Fruit fly (Drosophila melanogaster) whole organism, embryonic: Measurements from ENCODE around the gene CG46523.

Source experiments
- Aef1 ChIP-seq: fragments of 200-800 bp; sonication (Bioruptor generic); IDR thresholded peaks from 3 replicates; pipeline ENCODE4 v1.3.6; 2022; ENCODE audit warnings: missing biosample characterization, missing genetic modification characterization
- Awh ChIP-seq: fragments of 200-800 bp; sonication (Bioruptor generic); IDR thresholded peaks from 2 replicates; pipeline ENCODE4, ENCODE4 v1.3.6; 2022; ENCODE audit warnings: missing biosample characterization, missing genetic modification characterization
- CG10267 ChIP-seq: fragments of 200-800 bp; sonication (Bioruptor generic); optimal IDR thresholded peaks from 2 replicates; lab custom pipeline; 2018; ENCODE audit warnings: missing biosample characterization, mild to moderate bottlenecking, missing genetic modification characterization, moderate library complexity
- CG10543 ChIP-seq: fragments of 200-800 bp; sonication (Bioruptor generic); optimal IDR thresholded peaks from 3 replicates; lab custom pipeline; 2017; ENCODE audit warnings: missing biosample characterization, mild to moderate bottlenecking, missing genetic modification characterization, moderate library complexity
- CG10565 ChIP-seq: fragments of 200-800 bp; sonication (Bioruptor generic); optimal IDR thresholded peaks from 3 replicates; lab custom pipeline; 2016; ENCODE audit warnings: missing biosample characterization, mild to moderate bottlenecking, missing genetic modification characterization
- CG10654 ChIP-seq: fragments of 200-800 bp; sonication (Bioruptor generic); optimal IDR thresholded peaks from 2 replicates; lab custom pipeline; 2016; ENCODE audit warnings: missing biosample characterization, missing genetic modification characterization
- CG11456 ChIP-seq: fragments of 200-800 bp; sonication (Bioruptor generic); IDR thresholded peaks from 3 replicates; pipeline ENCODE4 v1.3.6; 2022; ENCODE audit warnings: missing biosample characterization, missing genetic modification characterization
- CG1233 ChIP-seq: fragments of 200-800 bp; sonication (Bioruptor generic); optimal IDR thresholded peaks from 4 replicates; lab custom pipeline; 2018; ENCODE audit warnings: missing biosample characterization, mild to moderate bottlenecking, missing genetic modification characterization
- CG14441 ChIP-seq: fragments of 200-800 bp; sonication (Bioruptor generic); IDR thresholded peaks from 2 replicates; pipeline ENCODE4 v1.3.6; 2022; ENCODE audit warnings: missing biosample characterization, missing genetic modification characterization
- CG18764 ChIP-seq: fragments of 200-800 bp; sonication (Bioruptor generic); optimal IDR thresholded peaks from 3 replicates; lab custom pipeline; 2016; ENCODE audit warnings: missing biosample characterization, missing genetic modification characterization
- CG2120 ChIP-seq: fragments of 200-800 bp; sonication (Bioruptor generic); optimal IDR thresholded peaks from 3 replicates; lab custom pipeline; 2016; ENCODE audit warnings: missing biosample characterization, missing genetic modification characterization
- CG2202 ChIP-seq: fragments of 200-800 bp; sonication (Bioruptor generic); optimal IDR thresholded peaks from 2 replicates; lab custom pipeline; 2018; ENCODE audit warnings: missing biosample characterization, mild to moderate bottlenecking, missing genetic modification characterization
- CG4328 ChIP-seq: fragments of 200-800 bp; sonication (Bioruptor generic); optimal IDR thresholded peaks from 3 replicates; lab custom pipeline; 2017; ENCODE audit warnings: missing biosample characterization, missing genetic modification reagents, missing genetic modification characterization
- CG4404 ChIP-seq: fragments of 200-800 bp; sonication (Bioruptor generic); IDR thresholded peaks from 2 replicates; pipeline ENCODE4 v1.3.6; 2022; ENCODE audit warnings: missing biosample characterization, missing genetic modification characterization
- CG5245 ChIP-seq: fragments of 200-800 bp; sonication (Bioruptor generic); optimal IDR thresholded peaks from 3 replicates; lab custom pipeline; 2016; ENCODE audit warnings: missing biosample characterization, missing genetic modification characterization
- CG6272 ChIP-seq: fragments of 200-800 bp; sonication (Bioruptor generic); IDR thresholded peaks from 2 replicates; pipeline ENCODE4 v1.3.6; 2022; ENCODE audit warnings: missing biosample characterization, missing genetic modification characterization
- CG6689 ChIP-seq: fragments of 200-800 bp; sonication (Bioruptor generic); IDR thresholded peaks from 2 replicates; pipeline ENCODE4 v1.3.6; 2022; ENCODE audit warnings: missing biosample characterization, missing genetic modification characterization
- CG7987 ChIP-seq: fragments of 200-800 bp; sonication (Bioruptor generic); optimal IDR thresholded peaks from 2 replicates; lab custom pipeline; 2018; ENCODE audit warnings: missing biosample characterization, mild to moderate bottlenecking, missing genetic modification characterization, moderate library complexity
- CG9932 ChIP-seq: fragments of 200-800 bp; sonication (Bioruptor generic); IDR thresholded peaks from 2 replicates; pipeline ENCODE4 v1.3.6; 2022; ENCODE audit warnings: missing biosample characterization, missing genetic modification characterization
- CTCF ChIP-seq: fragments of 200-800 bp; sonication (Bioruptor generic); optimal IDR thresholded peaks from 2 replicates; lab custom pipeline; 2017; ENCODE audit warnings: missing biosample characterization, mild to moderate bottlenecking, missing genetic modification characterization, moderate library complexity
- Dbx ChIP-seq: fragments of 200-800 bp; sonication (Bioruptor generic); IDR thresholded peaks from 3 replicates; pipeline ENCODE4 v1.3.6; 2022; ENCODE audit warnings: missing biosample characterization, missing genetic modification characterization
- Drgx ChIP-seq: fragments of 200-800 bp; sonication (Bioruptor generic); IDR thresholded peaks from 2 replicates; pipeline ENCODE4 v1.3.6; 2022; ENCODE audit warnings: missing biosample characterization, missing genetic modification characterization
- Gsc ChIP-seq: fragments of 200-800 bp; sonication (Bioruptor generic); IDR thresholded peaks from 2 replicates; pipeline ENCODE4 v1.3.6; 2022; ENCODE audit warnings: missing biosample characterization, missing genetic modification characterization
- Gug ChIP-seq: fragments of 200-800 bp; sonication (Bioruptor generic); IDR thresholded peaks from 4 replicates; pipeline ENCODE4 v1.3.6; 2022; ENCODE audit warnings: missing biosample characterization, missing genetic modification characterization
- Kr ChIP-seq: fragments of 200-800 bp; sonication (Bioruptor generic); optimal IDR thresholded peaks from 2 replicates; lab custom pipeline; 2017; ENCODE audit warnings: missing biosample characterization, mild to moderate bottlenecking, missing genetic modification characterization
- Mad ChIP-seq: fragments of 200-800 bp; sonication (Bioruptor generic); optimal IDR thresholded peaks from 2 replicates; lab custom pipeline; 2016; ENCODE audit warnings: missing biosample characterization, missing genetic modification characterization
- Ptx1 ChIP-seq: fragments of 200-800 bp; sonication (Bioruptor generic); IDR thresholded peaks from 2 replicates; pipeline ENCODE4 v1.3.6; 2022; ENCODE audit warnings: missing biosample characterization, missing genetic modification characterization
- Xrp1 ChIP-seq: fragments of 200-800 bp; sonication (Bioruptor generic); IDR thresholded peaks from 2 replicates; pipeline ENCODE4 v1.3.6; 2022; ENCODE audit warnings: missing biosample characterization, missing genetic modification characterization
- corto ChIP-seq: fragments of 200-800 bp; sonication (Bioruptor generic); optimal IDR thresholded peaks from 2 replicates; lab custom pipeline; 2016; ENCODE audit warnings: missing biosample characterization, mild to moderate bottlenecking, missing genetic modification characterization, moderate library complexity
- dpn ChIP-seq, 2 experiments: fragments of 200-800 bp; sonication (Bioruptor generic); optimal IDR thresholded peaks; 3 replicates each; lab custom pipeline; 2016; ENCODE audit warnings: missing biosample characterization in 2 of 2, missing genetic modification characterization in 2 of 2
- dysf ChIP-seq: fragments of 200-800 bp; sonication (Bioruptor generic); IDR thresholded peaks from 3 replicates; pipeline ENCODE4 v1.3.6; 2022; ENCODE audit warnings: missing biosample characterization, missing genetic modification characterization
- ftz-f1 ChIP-seq: fragments of 200-800 bp; sonication (Bioruptor generic); optimal IDR thresholded peaks from 2 replicates; lab custom pipeline; 2016; ENCODE audit warnings: missing biosample characterization, missing genetic modification characterization
- gro ChIP-seq: fragments of 200-800 bp; sonication (Bioruptor generic); optimal IDR thresholded peaks from 2 replicates; lab custom pipeline; 2016; ENCODE audit warnings: missing biosample characterization, missing genetic modification characterization
- kah ChIP-seq: fragments of 200-800 bp; sonication (Bioruptor generic); optimal IDR thresholded peaks from 2 replicates; lab custom pipeline; 2018; ENCODE audit warnings: missing biosample characterization, mild to moderate bottlenecking, missing genetic modification characterization
- mam ChIP-seq: fragments of 200-800 bp; sonication (Bioruptor generic); optimal IDR thresholded peaks from 3 replicates; lab custom pipeline; 2016; ENCODE audit warnings: missing biosample characterization, missing genetic modification characterization
- prd ChIP-seq, 3 experiments: fragments of >200 bp in 2 of 3; fragments of 200-800 bp in 1 of 3; sonication (Bioruptor generic) in 1 of 3; optimal IDR thresholded peaks in 2 of 3; IDR thresholded peaks in 1 of 3; 2 replicates in 2 of 3; 3 replicates in 1 of 3; pipeline versions ENCODE4 v1.3.6 to Lab custom; 2017 to 2022; ENCODE audit warnings: missing biosample characterization in 1 of 3, missing genetic modification characterization in 1 of 3
- pum ChIP-seq: fragments of 200-800 bp; sonication (Bioruptor generic); optimal IDR thresholded peaks from 2 replicates; lab custom pipeline; 2016; ENCODE audit warnings: missing biosample characterization, missing genetic modification characterization
- sisA ChIP-seq: fragments of 200-800 bp; sonication (Bioruptor generic); IDR thresholded peaks from 2 replicates; pipeline ENCODE4 v1.3.6; 2022; ENCODE audit warnings: missing biosample characterization, missing genetic modification characterization
- slbo ChIP-seq: fragments of 200-800 bp; sonication (Bioruptor generic); IDR thresholded peaks from 2 replicates; pipeline ENCODE4 v1.3.6; 2022; ENCODE audit warnings: missing biosample characterization, missing genetic modification characterization
- tap ChIP-seq: fragments of 200-800 bp; optimal IDR thresholded peaks from 3 replicates; lab custom pipeline; 2019; ENCODE audit warnings: missing biosample characterization, mild to moderate bottlenecking, missing genetic modification characterization, moderate library complexity
- tgo ChIP-seq: fragments of 200-800 bp; sonication (Bioruptor generic); IDR thresholded peaks from 3 replicates; pipeline ENCODE4 v1.3.6; 2022; ENCODE audit warnings: missing biosample characterization, missing genetic modification characterization

CG46523 gene

DNA sequence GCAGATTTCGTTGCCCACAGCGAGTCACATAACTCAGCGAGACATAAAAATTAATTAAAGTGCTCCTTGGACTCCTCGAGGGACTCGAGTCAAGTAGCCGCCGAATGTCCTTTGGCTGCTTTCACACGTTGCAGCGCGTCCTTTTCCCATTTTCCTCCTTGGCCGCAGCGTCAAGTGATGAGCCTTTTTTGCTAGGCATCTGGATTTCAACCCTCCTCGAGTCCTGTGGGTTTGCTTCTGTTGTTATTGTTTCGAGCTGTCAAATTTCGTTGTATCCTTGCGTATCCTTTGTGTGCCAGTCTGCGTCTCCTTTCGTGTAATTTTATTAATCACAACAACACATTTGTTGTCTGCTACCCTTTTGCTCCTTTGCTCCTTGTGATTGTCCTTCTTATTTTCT, 22.3 kb downstream of the CG46523 start (continued):
- TF ChIP-seq Kr (GFP tag; lab: Kevin White, UChicago), result peak; percentile 25
- no peak for TF ChIP-seq gro
- no peak for TF ChIP-seq dpn (GFP tag; optimal IDR thresholded peaks at IDR 0.05; lab: Kevin White, UChicago)

DNA sequence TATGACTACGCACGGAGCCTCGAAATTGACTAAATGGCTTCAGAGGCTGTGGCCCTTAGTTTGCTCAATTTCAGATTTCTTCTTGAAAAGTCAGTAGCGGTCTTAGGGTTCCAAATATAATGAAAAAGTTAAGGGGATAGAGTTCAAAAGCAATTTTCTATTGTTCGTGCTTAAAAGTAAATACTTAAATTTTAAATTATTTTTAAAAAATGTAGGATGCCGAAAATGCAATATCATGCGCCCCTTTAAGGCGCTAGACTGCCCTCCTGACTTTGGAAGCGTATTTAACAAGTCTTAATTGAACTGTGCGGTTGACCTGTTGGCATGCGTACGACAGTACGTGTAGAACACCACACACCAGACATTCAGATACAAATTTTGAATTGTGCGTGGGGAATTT, 24.2 kb downstream of the CG46523 start:
- no peak for TF ChIP-seq ftz-f1 (GFP tag; lab: Kevin White, UChicago)
- peak; percentile 65 for TF ChIP-seq CG4404
- no peak for TF ChIP-seq CTCF (GFP tag; lab: Kevin White, UChicago)
- TF ChIP-seq CG10565 (GFP tag; lab: Kevin White, UChicago), result no peak
- peak; percentile 44; the same call in 1 of the 2 replicates for TF ChIP-seq CG14441
- 0 out of 2 replicates have a peak, but pooled peaks have one; percentile 13 for TF ChIP-seq sisA (GFP tag; lab: Robert Waterston, UW)
- TF ChIP-seq Dbx, result peak; percentile 44; the same call in 2 of the 3 replicates
- TF ChIP-seq CG2202 (tag; lab: Kevin White, UChicago), result no peak
- no peak for TF ChIP-seq tap (tag; lab: Kevin White, UChicago)
- no peak for TF ChIP-seq CG10543 (GFP tag; lab: Kevin White, UChicago)
- TF ChIP-seq Awh (GFP tag; lab: Robert Waterston, UW), result no peak
- TF ChIP-seq CG9932 (GFP tag; lab: Robert Waterston, UW), result 0 out of 2 replicates have a peak, but pooled peaks have one; percentile 7
- no peak for TF ChIP-seq CG7987 (GFP tag; lab: Kevin White, UChicago)
- peak; percentile 40; the same call in 2 of the 3 replicates for TF ChIP-seq tgo
- no peak for TF ChIP-seq corto
- no peak for TF ChIP-seq kah (GFP tag; lab: Kevin White, UChicago)
- TF ChIP-seq Drgx (GFP tag; lab: Robert Waterston, UW), result no peak
- TF ChIP-seq mam (GFP tag; lab: Kevin White, UChicago), result no peak
- 0 out of 3 replicates have a peak, but pooled peaks have one; percentile 37 for TF ChIP-seq CG11456 (GFP tag; lab: Robert Waterston, UW)
- no peak for TF ChIP-seq CG2120 (GFP tag; lab: Kevin White, UChicago)
- TF ChIP-seq CG4328 (GFP tag; lab: Kevin White, UChicago), result no peak
- no peak for TF ChIP-seq dysf (GFP tag; lab: Robert Waterston, UW)
- no peak for TF ChIP-seq prd (optimal IDR thresholded peaks at IDR 0.05; lab: Kevin White, UChicago)
- TF ChIP-seq prd (GFP tag; IDR thresholded peaks at IDR 0.05; lab: Robert Waterston, UW), result peak; percentile 54; the same call in 1 of the 3 replicates
- 0 out of 4 replicates have a peak, but pooled peaks have one; percentile 13 for TF ChIP-seq Gug (GFP tag; lab: Robert Waterston, UW)
- no peak for TF ChIP-seq Mad (GFP tag; lab: Kevin White, UChicago)
- no peak for TF ChIP-seq CG5245
- TF ChIP-seq Ptx1 (GFP tag; lab: Robert Waterston, UW), result peak; percentile 43; the same call in 1 of the 2 replicates
- TF ChIP-seq Xrp1, result 0 out of 2 replicates have a peak, but pooled peaks have one; percentile 47
- no peak for TF ChIP-seq pum (GFP tag; lab: Kevin White, UChicago)
- TF ChIP-seq CG10654 (GFP tag; lab: Kevin White, UChicago), result no peak
- TF ChIP-seq CG6689 (GFP tag; lab: Robert Waterston, UW), result 0 out of 2 replicates have a peak, but pooled peaks have one; percentile 28
- no peak for TF ChIP-seq CG18764 (GFP tag; lab: Kevin White, UChicago)
- no peak for TF ChIP-seq CG6272 (GFP tag; lab: Robert Waterston, UW)
- no peak for TF ChIP-seq CG1233 (GFP tag; lab: Kevin White, UChicago)
- no peak for TF ChIP-seq Aef1 (GFP tag; lab: Robert Waterston, UW)
- TF ChIP-seq slbo (GFP tag; lab: Robert Waterston, UW), result peak; percentile 32; the same call in 1 of the 2 replicates
- TF ChIP-seq Gsc (GFP tag; lab: Robert Waterston, UW), result no peak
- no peak for TF ChIP-seq CG10267 (tag; lab: Kevin White, UChicago)
